Worm (Caenorhabditis elegans) whole organism, young adult: ENCODE results near the gene C54E10.7.

Experiments
- T07F8.4 ChIP-seq: sonication (generic microtip); optimal IDR thresholded peaks from 2 replicates; lab custom pipeline; 2016; ENCODE audit warnings: mild to moderate bottlenecking, missing genetic modification characterization, moderate library complexity, missing compliant biosample characterization
- ceh-79 ChIP-seq: sonication (generic microtip); optimal IDR thresholded peaks from 2 replicates; lab custom pipeline; 2017; ENCODE audit warnings: mild to moderate bottlenecking, missing genetic modification characterization, missing compliant biosample characterization
- ets-4 ChIP-seq: fragments of 200-800 bp; sonication (Bioruptor generic); optimal IDR thresholded peaks from 2 replicates; lab custom pipeline; 2018; ENCODE audit warnings: mild to moderate bottlenecking, missing genetic modification characterization, missing compliant biosample characterization
- gei-17 ChIP-seq: fragments of 200-800 bp; sonication (Bioruptor generic); optimal IDR thresholded peaks from 2 replicates; lab custom pipeline; 2018; ENCODE audit warnings: mild to moderate bottlenecking, missing genetic modification characterization, missing compliant biosample characterization
- pha-4 ChIP-seq: fragments of 150-350 bp; sonication (generic microtip); optimal IDR thresholded peaks from 2 replicates; lab custom pipeline; 2014; ENCODE audit warnings: missing biosample characterization, missing genetic modification reagents, missing genetic modification characterization
- ztf-28 ChIP-seq: fragments of 200-800 bp; sonication (Bioruptor generic); IDR thresholded peaks from 2 replicates; pipeline ENCODE4 v1.3.6; 2022; ENCODE audit warnings: missing genetic modification reagents, missing genetic modification characterization, missing compliant biosample characterization

- TF ChIP-seq T07F8.4 = no peak
- no peak for TF ChIP-seq ceh-79 (tag; lab: Kevin White, UChicago)
- no peak for TF ChIP-seq ztf-28 (GFP tag; lab: Robert Waterston, UW)
- no peak for TF ChIP-seq ets-4 (GFP tag; lab: Kevin White, UChicago)
- TF ChIP-seq pha-4 (tag; lab: Kevin White, UChicago) = no peak
- no peak for TF ChIP-seq gei-17 (GFP tag; lab: Kevin White, UChicago)
Observed at ce11 chrV:18769902-18770301, 41.6 kb upstream of the C54E10.7 start.
